Fruit fly (Drosophila melanogaster): ENCODE measurements around the gene CG33296.

Gene CG33296

dm6 chr2L:7680298-7680697 is 36.1 kb downstream of the CG33296 start:
- TF ChIP-seq Sin3A (optimal IDR thresholded peaks at IDR 0.05) (no peak), psq (optimal IDR thresholded peaks at IDR 0.05) (no peak), insv (optimal IDR thresholded peaks at IDR 0.05) (no peak), Myc (optimal IDR thresholded peaks at IDR 0.05) (no peak), h (optimal IDR thresholded peaks at IDR 0.05) (no peak), ttk (optimal IDR thresholded peaks at IDR 0.05) (no peak)

DNA sequence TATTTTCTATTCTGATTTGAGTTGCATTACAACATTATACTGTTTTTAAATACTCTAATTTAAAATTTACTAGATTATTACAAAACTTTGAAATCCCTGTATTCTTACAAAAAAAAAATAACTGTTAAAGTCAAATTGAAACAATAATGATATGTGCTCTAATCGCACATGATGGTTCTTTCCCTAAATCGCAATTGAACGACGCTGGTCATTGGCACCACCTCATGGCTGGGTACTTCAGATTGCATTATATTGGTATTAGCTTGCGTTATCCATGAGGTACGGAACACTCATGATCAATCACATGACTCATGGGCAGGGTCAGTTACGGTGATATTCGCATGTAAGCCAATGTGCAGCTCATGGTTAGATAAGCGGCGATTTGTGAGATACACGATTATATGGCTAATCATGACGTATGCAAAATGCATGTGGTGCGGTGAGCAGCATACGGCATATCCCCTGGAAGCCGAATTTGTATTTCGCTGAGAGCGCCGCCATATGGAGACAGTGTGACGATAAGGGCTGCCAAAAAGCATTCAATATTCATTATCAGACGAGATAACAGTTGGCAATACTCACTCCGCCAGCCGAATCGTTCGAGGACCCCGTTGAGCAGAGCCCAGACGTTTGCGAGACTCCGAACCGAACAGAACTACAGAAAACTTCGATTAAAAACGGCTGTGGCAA is 38.2 kb downstream of the CG33296 start:
- TF ChIP-seq psq (optimal IDR thresholded peaks at IDR 0.05) (no peak), insv (optimal IDR thresholded peaks at IDR 0.05) (no peak), Myc (optimal IDR thresholded peaks at IDR 0.05) (no peak), Sin3A (optimal IDR thresholded peaks at IDR 0.05) (no peak), h (optimal IDR thresholded peaks at IDR 0.05) (no peak), ttk (optimal IDR thresholded peaks at IDR 0.05) (no peak)

DNA sequence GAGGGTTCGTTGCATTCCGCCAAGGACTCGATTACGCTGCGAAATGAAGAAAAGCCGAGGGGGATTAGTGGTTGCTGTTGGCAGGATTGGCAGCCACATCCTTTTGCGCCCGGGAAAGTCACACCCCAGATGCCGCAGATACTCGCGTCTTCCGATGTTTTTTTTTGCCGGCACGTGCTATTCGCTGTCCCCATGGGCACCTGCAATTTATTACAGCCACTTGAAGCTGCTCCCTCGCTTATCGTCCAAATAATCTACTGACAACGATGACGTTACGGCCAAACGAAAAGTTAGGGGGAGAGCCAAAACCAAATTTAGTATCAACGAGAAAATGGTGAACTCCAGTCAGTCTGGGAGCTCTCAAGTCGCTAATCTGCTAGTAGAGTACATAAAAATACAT is 39.5 kb downstream of the CG33296 start:
- no peak for TF ChIP-seq h (optimal IDR thresholded peaks at IDR 0.05)
- TF ChIP-seq Myc (optimal IDR thresholded peaks at IDR 0.05) = no peak
- no peak for TF ChIP-seq ttk (optimal IDR thresholded peaks at IDR 0.05)
- TF ChIP-seq Sin3A (optimal IDR thresholded peaks at IDR 0.05) = no peak
- no peak for TF ChIP-seq insv (optimal IDR thresholded peaks at IDR 0.05)
- no peak for TF ChIP-seq psq (optimal IDR thresholded peaks at IDR 0.05)

DNA sequence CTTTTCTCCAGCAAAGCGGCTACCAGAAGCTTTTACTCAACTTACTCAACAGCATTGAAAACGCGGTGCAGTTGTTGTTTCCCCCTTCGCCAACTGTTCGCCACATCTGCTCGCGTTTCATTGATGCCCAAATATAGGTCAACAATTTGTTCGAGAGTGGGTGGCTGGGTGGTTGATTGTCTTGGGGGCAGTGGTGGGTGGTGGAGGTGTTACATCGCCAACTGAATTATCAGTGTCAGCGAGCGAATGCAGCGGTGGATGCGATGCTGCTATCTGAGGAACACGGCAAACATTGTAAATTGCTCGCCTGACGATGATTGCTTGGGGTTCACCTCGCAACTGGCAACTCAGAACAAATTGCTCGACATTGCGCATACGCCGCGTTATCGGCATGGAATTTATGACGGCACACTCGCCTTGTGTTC is 40.7 kb downstream of the CG33296 start:
- TF ChIP-seq h (optimal IDR thresholded peaks at IDR 0.05) (no peak), insv (optimal IDR thresholded peaks at IDR 0.05) (no peak), Myc (optimal IDR thresholded peaks at IDR 0.05) (no peak), psq (optimal IDR thresholded peaks at IDR 0.05) (no peak), Sin3A (optimal IDR thresholded peaks at IDR 0.05) (no peak), ttk (optimal IDR thresholded peaks at IDR 0.05) (no peak)

- no peak for TF ChIP-seq insv (optimal IDR thresholded peaks at IDR 0.05)
- TF ChIP-seq Myc (optimal IDR thresholded peaks at IDR 0.05) = no peak
- TF ChIP-seq ttk (optimal IDR thresholded peaks at IDR 0.05) = no peak
- TF ChIP-seq Sin3A (optimal IDR thresholded peaks at IDR 0.05) = no peak
- no peak for TF ChIP-seq h (optimal IDR thresholded peaks at IDR 0.05)
- no peak for TF ChIP-seq psq (optimal IDR thresholded peaks at IDR 0.05)
Observed at dm6 chr2L:7675028-7675749, 41.3 kb downstream of the CG33296 start, which contains the start of gene Slob. Slob (minus strand) TSS chr2L:7675078.

DNA sequence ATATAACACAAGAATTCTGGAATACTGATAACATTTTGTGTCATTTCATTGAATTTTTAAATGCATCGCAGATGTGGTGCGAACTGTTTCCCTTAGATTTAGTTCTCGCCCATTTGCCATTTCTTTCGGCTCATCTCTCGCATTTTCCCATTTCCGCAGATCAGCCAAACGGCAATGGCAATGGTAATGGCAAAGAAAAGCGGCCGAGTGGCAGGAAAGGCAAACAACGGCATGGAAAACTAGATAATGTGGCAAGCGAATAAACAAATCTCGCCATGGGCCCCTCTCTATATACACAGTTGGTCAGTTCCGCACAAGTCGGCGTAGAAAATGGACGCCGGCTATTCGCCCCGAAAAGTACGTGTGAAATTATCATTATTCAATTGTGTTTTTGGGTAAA is 50.7 kb downstream of the CG33296 start, which contains the start of gene Myo28B1:
TSS of gene Myo28B1 (plus strand) at position 301 of the 400 bp plus-strand sequence.
- TF ChIP-seq psq (optimal IDR thresholded peaks at IDR 0.05) (no peak), Myc (optimal IDR thresholded peaks at IDR 0.05) (no peak), insv (optimal IDR thresholded peaks at IDR 0.05) (no peak), h (optimal IDR thresholded peaks at IDR 0.05) (no peak), Sin3A (optimal IDR thresholded peaks at IDR 0.05) (no peak), ttk (optimal IDR thresholded peaks at IDR 0.05) (no peak)
